Worm (Caenorhabditis elegans): ENCODE measurements around the gene F17C11.22.

F17C11.22 gene

ce11 chrV:10970930-10971329, 960 bp upstream of the F17C11.22 start:
- TF ChIP-seq hmbx-1 (tag; optimal IDR thresholded peaks at IDR 0.05) = no peak
- TF ChIP-seq B0310.2 (tag; optimal IDR thresholded peaks at IDR 0.05) = no peak
- no peak for TF ChIP-seq ceh-13 (GFP tag; optimal IDR thresholded peaks at IDR 0.05)
- TF ChIP-seq hmg-4 (GFP tag; optimal IDR thresholded peaks at IDR 0.05) = no peak
- no peak for TF ChIP-seq hnd-1 (tag; optimal IDR thresholded peaks at IDR 0.05)

ce11 chrV:10967594-10968273, 2.2 kb downstream of the F17C11.22 start:
- TF ChIP-seq sea-1 (GFP tag; conservative IDR thresholded peaks at IDR 0.05) (no peak), hmg-4 (GFP tag; optimal IDR thresholded peaks at IDR 0.05) (no peak), hmbx-1 (tag; optimal IDR thresholded peaks at IDR 0.05) (no peak), hnd-1 (tag; optimal IDR thresholded peaks at IDR 0.05) (no peak), flt-1 (GFP tag; IDR thresholded peaks at IDR 0.05) (no peak), tra-4 (tag; optimal IDR thresholded peaks at IDR 0.05) (no peak), ets-7 (tag; optimal IDR thresholded peaks at IDR 0.05) (no peak), ceh-36 (tag; optimal IDR thresholded peaks at IDR 0.05) (no peak), aly-1 (tag; optimal IDR thresholded peaks at IDR 0.05) (no peak), F13C5.2 (tag; optimal IDR thresholded peaks at IDR 0.05) (no peak), ceh-13 (GFP tag; optimal IDR thresholded peaks at IDR 0.05) (no peak), pes-1 (GFP tag; IDR thresholded peaks at IDR 0.05) (no peak), tbx-37 (GFP tag; conservative IDR thresholded peaks at IDR 0.05) (no peak), B0310.2 (tag; optimal IDR thresholded peaks at IDR 0.05) (no peak)

- no peak for TF ChIP-seq sea-1 (GFP tag; conservative IDR thresholded peaks at IDR 0.05)
- no peak for TF ChIP-seq hmbx-1 (tag; optimal IDR thresholded peaks at IDR 0.05)
- no peak for TF ChIP-seq aly-1 (tag; optimal IDR thresholded peaks at IDR 0.05)
- no peak for TF ChIP-seq hmg-4 (GFP tag; optimal IDR thresholded peaks at IDR 0.05)
- no peak for TF ChIP-seq tbx-37 (GFP tag; conservative IDR thresholded peaks at IDR 0.05)
- TF ChIP-seq tra-4 (tag; optimal IDR thresholded peaks at IDR 0.05) = no peak
- TF ChIP-seq pes-1 (GFP tag; IDR thresholded peaks at IDR 0.05) = no peak
- no peak for TF ChIP-seq tbx-11 (GFP tag; IDR thresholded peaks at IDR 0.05)
- TF ChIP-seq ama-1 (optimal IDR thresholded peaks at IDR 0.05) = no peak
Observed at ce11 chrV:10966874-10967273, 3.1 kb downstream of the F17C11.22 start.

- TF ChIP-seq ets-7 (tag; optimal IDR thresholded peaks at IDR 0.05) = no peak
- peak; percentile 74 for TF ChIP-seq F13C5.2 (tag; optimal IDR thresholded peaks at IDR 0.05)
Observed at ce11 chrV:10965501-10965900, 4.5 kb downstream of the F17C11.22 start, which contains the start of the genes ctf-4 and eef-1G. Gene ctf-4, minus strand, starts transcription at chrV:10965539. Gene eef-1G, plus strand, starts transcription at chrV:10965719.

ce11 chrV:10961448-10961870, 8.5 kb downstream of the F17C11.22 start:
- TF ChIP-seq ceh-36 (tag; optimal IDR thresholded peaks at IDR 0.05) (no peak), tbx-11 (GFP tag; IDR thresholded peaks at IDR 0.05) (no peak), aly-1 (tag; optimal IDR thresholded peaks at IDR 0.05) (no peak), hnd-1 (tag; optimal IDR thresholded peaks at IDR 0.05) (no peak)

ce11 chrV:10960544-10960943, 9.4 kb downstream of the F17C11.22 start, which contains the start of gene vps-36:
Gene vps-36, minus strand, starts transcription at chrV:10960669.
- TF ChIP-seq tbx-11 (GFP tag; IDR thresholded peaks at IDR 0.05) (no peak), F13C5.2 (tag; optimal IDR thresholded peaks at IDR 0.05) (no peak), tbx-37 (GFP tag; conservative IDR thresholded peaks at IDR 0.05) (no peak), pes-1 (GFP tag; IDR thresholded peaks at IDR 0.05) (no peak), B0310.2 (tag; optimal IDR thresholded peaks at IDR 0.05) (no peak), sea-1 (GFP tag; conservative IDR thresholded peaks at IDR 0.05) (no peak), scrt-1 (GFP tag; IDR thresholded peaks at IDR 0.05) (no peak), flt-1 (GFP tag; IDR thresholded peaks at IDR 0.05) (no peak)

- TF ChIP-seq ama-1 (optimal IDR thresholded peaks at IDR 0.05) = peak; percentile 37
- no peak for TF ChIP-seq hmbx-1 (tag; optimal IDR thresholded peaks at IDR 0.05)
- TF ChIP-seq F13C5.2 (tag; optimal IDR thresholded peaks at IDR 0.05) = no peak
- no peak for TF ChIP-seq hmg-4 (GFP tag; optimal IDR thresholded peaks at IDR 0.05)
Observed at ce11 chrV:10958322-10958900, 11.6 kb downstream of the F17C11.22 start, which contains the start of gene pigt-1. Gene pigt-1, minus strand, starts transcription at chrV:10958821.

ce11 chrV:10955681-10956476, 14.1 kb downstream of the F17C11.22 start, which contains the start of gene F17C11.13:
Gene F17C11.13, plus strand, starts transcription at chrV:10955923.
- TF ChIP-seq tra-4 (tag; optimal IDR thresholded peaks at IDR 0.05) (no peak), tbx-37 (GFP tag; conservative IDR thresholded peaks at IDR 0.05) (no peak), aly-1 (tag; optimal IDR thresholded peaks at IDR 0.05) (no peak), hmbx-1 (tag; optimal IDR thresholded peaks at IDR 0.05) (no peak), tbx-11 (GFP tag; IDR thresholded peaks at IDR 0.05) (no peak), flt-1 (GFP tag; IDR thresholded peaks at IDR 0.05) (no peak), sea-1 (GFP tag; conservative IDR thresholded peaks at IDR 0.05) (no peak), hnd-1 (tag; optimal IDR thresholded peaks at IDR 0.05) (no peak)

Data from whole organism, early embryonic.